Fruit fly (Drosophila melanogaster): ENCODE measurements around the gene CG18528.

- TF ChIP-seq tj (GFP tag; optimal IDR thresholded peaks at IDR 0.05) (no peak), cic (GFP tag; optimal IDR thresholded peaks at IDR 0.05) (no peak), Crg-1 (GFP tag; optimal IDR thresholded peaks at IDR 0.05) (no peak)
Measured at dm6 chr3R:24386434-24386833, 26.5 kb upstream of the CG18528 start.
